Worm (Caenorhabditis elegans) whole organism, L2 larva: ENCODE results near the gene srx-36.

Experiments used
- C34F6.9 ChIP-seq: fragments of 150-350 bp; optimal IDR thresholded peaks from 2 replicates; lab custom pipeline; 2014; ENCODE audit warnings: missing biosample characterization, missing genetic modification characterization
- R02D3.7 ChIP-seq: fragments of 150-350 bp; optimal IDR thresholded peaks from 2 replicates; lab custom pipeline; 2014; ENCODE audit warnings: missing biosample characterization, missing genetic modification characterization
- Y55F3AM.14 ChIP-seq: fragments of 200-800 bp; sonication (Bioruptor generic); optimal IDR thresholded peaks from 2 replicates; lab custom pipeline; 2018; ENCODE audit warnings: mild to moderate bottlenecking, missing genetic modification characterization, missing compliant biosample characterization
- ZK546.5 ChIP-seq: sonication (generic microtip); optimal IDR thresholded peaks from 2 replicates; lab custom pipeline; 2017; ENCODE audit warnings: missing biosample characterization, missing genetic modification characterization
- aly-2 ChIP-seq: fragments of 150-350 bp; optimal IDR thresholded peaks from 2 replicates; lab custom pipeline; 2014; ENCODE audit warnings: missing biosample characterization, missing genetic modification characterization
- ama-1 ChIP-seq: fragments of 150-350 bp; optimal IDR thresholded peaks from 2 replicates; lab custom pipeline; 2018; ENCODE audit warnings: inconsistent platforms
- blmp-1 ChIP-seq: sonication (generic microtip); optimal IDR thresholded peaks from 2 replicates; lab custom pipeline; 2017; ENCODE audit warnings: missing genetic modification characterization, mild to moderate bottlenecking, missing compliant biosample characterization, antibody characterized with exemption, moderate library complexity; ENCODE audit not compliant: insufficient read depth
- ceh-16 ChIP-seq: fragments of 150-350 bp; optimal IDR thresholded peaks from 2 replicates; lab custom pipeline; 2014; ENCODE audit warnings: missing biosample characterization, missing genetic modification characterization
- ceh-82 ChIP-seq: fragments of 150-350 bp; optimal IDR thresholded peaks from 2 replicates; lab custom pipeline; 2014; ENCODE audit warnings: missing biosample characterization, missing genetic modification characterization
- crh-2 ChIP-seq: sonication (generic microtip); optimal IDR thresholded peaks from 2 replicates; lab custom pipeline; 2017; ENCODE audit warnings: missing biosample characterization, missing genetic modification characterization
- dmd-4 ChIP-seq: sonication (generic microtip); optimal IDR thresholded peaks from 2 replicates; lab custom pipeline; 2017; ENCODE audit warnings: missing biosample characterization, missing genetic modification characterization
- egl-27 ChIP-seq: sonication (generic microtip); optimal IDR thresholded peaks from 3 replicates; lab custom pipeline; 2017; ENCODE audit warnings: missing biosample characterization, missing genetic modification reagents, missing genetic modification characterization
- elt-1 ChIP-seq: fragments of 150-350 bp; optimal IDR thresholded peaks from 2 replicates; lab custom pipeline; 2014; ENCODE audit warnings: missing biosample characterization, missing genetic modification characterization
- elt-3 ChIP-seq: sonication (generic microtip); optimal IDR thresholded peaks from 2 replicates; lab custom pipeline; 2017; ENCODE audit warnings: missing biosample characterization, missing genetic modification characterization
- gmeb-1 ChIP-seq: fragments of 150-350 bp; optimal IDR thresholded peaks from 2 replicates; lab custom pipeline; 2014; ENCODE audit warnings: missing biosample characterization, missing genetic modification characterization
- lin-11 ChIP-seq: fragments of 150-350 bp; sonication (generic microtip); optimal IDR thresholded peaks from 2 replicates; lab custom pipeline; 2014; ENCODE audit warnings: missing biosample characterization, missing genetic modification characterization, inconsistent platforms, mixed read lengths
- lin-13 ChIP-seq: fragments of 150-350 bp; optimal IDR thresholded peaks from 2 replicates; lab custom pipeline; 2014; ENCODE audit warnings: missing biosample characterization, missing genetic modification reagents, missing genetic modification characterization
- lin-39 ChIP-seq: fragments of 150-350 bp; optimal IDR thresholded peaks from 2 replicates; lab custom pipeline; 2014; ENCODE audit warnings: missing biosample characterization, missing genetic modification reagents, missing genetic modification characterization
- lsy-2 ChIP-seq, 2 experiments: fragments of 150-350 bp in 1 of 2; sonication (generic microtip) in 1 of 2; optimal IDR thresholded peaks; 2 replicates each; lab custom pipeline; 2014 to 2017; ENCODE audit warnings: missing biosample characterization in 2 of 2, missing genetic modification characterization in 2 of 2
- mab-5 ChIP-seq: fragments of 150-350 bp; optimal IDR thresholded peaks from 2 replicates; lab custom pipeline; 2014; ENCODE audit warnings: missing biosample characterization, missing genetic modification characterization
- mbf-1 ChIP-seq: sonication (generic microtip); optimal IDR thresholded peaks from 2 replicates; lab custom pipeline; 2017; ENCODE audit warnings: missing biosample characterization, missing genetic modification characterization
- mdl-1 ChIP-seq, 2 experiments: fragments of 150-350 bp in 1 of 2; sonication (generic microtip) in 1 of 2; optimal IDR thresholded peaks; 2 replicates each; lab custom pipeline; 2017; ENCODE audit warnings: missing biosample characterization in 2 of 2, missing genetic modification characterization in 2 of 2
- nhr-10 ChIP-seq: sonication (generic microtip); optimal IDR thresholded peaks from 2 replicates; lab custom pipeline; 2017; ENCODE audit warnings: missing biosample characterization, missing genetic modification characterization
- nhr-11 ChIP-seq: fragments of 150-350 bp; optimal IDR thresholded peaks from 2 replicates; lab custom pipeline; 2014; ENCODE audit warnings: missing biosample characterization, missing genetic modification characterization
- nhr-12 ChIP-seq: fragments of 150-350 bp; optimal IDR thresholded peaks from 2 replicates; lab custom pipeline; 2014; ENCODE audit warnings: missing biosample characterization, missing genetic modification characterization
- nhr-129 ChIP-seq: fragments of 150-350 bp; optimal IDR thresholded peaks from 2 replicates; lab custom pipeline; 2014; ENCODE audit warnings: missing biosample characterization, missing genetic modification characterization
- nhr-21 ChIP-seq: fragments of 150-350 bp; optimal IDR thresholded peaks from 2 replicates; lab custom pipeline; 2014; ENCODE audit warnings: missing biosample characterization, missing genetic modification characterization
- nhr-23 ChIP-seq: fragments of 150-350 bp; optimal IDR thresholded peaks from 2 replicates; lab custom pipeline; 2014; ENCODE audit warnings: missing biosample characterization, missing genetic modification reagents, missing genetic modification characterization
- nhr-237 ChIP-seq: fragments of 150-350 bp; optimal IDR thresholded peaks from 2 replicates; lab custom pipeline; 2014; ENCODE audit warnings: missing biosample characterization, missing genetic modification characterization
- nhr-25 ChIP-seq: fragments of 150-350 bp; sonication (generic microtip); optimal IDR thresholded peaks from 3 replicates; lab custom pipeline; 2014; ENCODE audit warnings: missing biosample characterization, missing genetic modification characterization
- nhr-6 ChIP-seq: fragments of 150-350 bp; optimal IDR thresholded peaks from 2 replicates; lab custom pipeline; 2014; ENCODE audit warnings: missing biosample characterization, missing genetic modification characterization
- nhr-77 ChIP-seq: fragments of 150-350 bp; optimal IDR thresholded peaks from 2 replicates; lab custom pipeline; 2014; ENCODE audit warnings: missing biosample characterization, missing genetic modification characterization
- peb-1 ChIP-seq: fragments of 150-350 bp; optimal IDR thresholded peaks from 2 replicates; lab custom pipeline; 2014; ENCODE audit warnings: missing biosample characterization, missing genetic modification characterization
- sem-4 ChIP-seq: fragments of 150-350 bp; optimal IDR thresholded peaks from 2 replicates; lab custom pipeline; 2014; ENCODE audit warnings: missing biosample characterization, missing genetic modification reagents, missing genetic modification characterization
- skn-1 ChIP-seq: sonication (generic microtip); optimal IDR thresholded peaks from 2 replicates; lab custom pipeline; 2017; ENCODE audit warnings: missing biosample characterization, missing genetic modification characterization
- sma-3 ChIP-seq: sonication (generic microtip); optimal IDR thresholded peaks from 2 replicates; lab custom pipeline; 2016; ENCODE audit warnings: missing genetic modification reagents, missing genetic modification characterization, missing compliant biosample characterization
- sma-9 ChIP-seq, 2 experiments: fragments of 150-350 bp in 1 of 2; sonication (generic microtip) in 1 of 2; optimal IDR thresholded peaks; 2 replicates each; lab custom pipeline; 2014 to 2016; ENCODE audit warnings: missing genetic modification characterization in 2 of 2, mild to moderate bottlenecking in 1 of 2, missing biosample characterization in 1 of 2, missing compliant biosample characterization in 1 of 2, missing genetic modification reagents in 1 of 2, moderate library complexity in 1 of 2
- snpc-4 ChIP-seq: fragments of 150-350 bp; optimal IDR thresholded peaks from 2 replicates; lab custom pipeline; 2014; ENCODE audit warnings: missing biosample characterization, missing genetic modification characterization
- unc-39 ChIP-seq: fragments of 150-350 bp; optimal IDR thresholded peaks from 2 replicates; lab custom pipeline; 2014; ENCODE audit warnings: missing biosample characterization, missing genetic modification characterization
- unc-55 ChIP-seq: fragments of 150-350 bp; sonication (generic microtip); optimal IDR thresholded peaks from 3 replicates; lab custom pipeline; 2014; ENCODE audit warnings: missing biosample characterization, missing genetic modification reagents, missing genetic modification characterization
- unc-62 ChIP-seq: fragments of 150-350 bp; optimal IDR thresholded peaks from 2 replicates; lab custom pipeline; 2014; ENCODE audit warnings: missing biosample characterization, missing genetic modification reagents, missing genetic modification characterization
- zag-1 ChIP-seq: fragments of 150-350 bp; optimal IDR thresholded peaks from 2 replicates; lab custom pipeline; 2014; ENCODE audit warnings: missing biosample characterization, missing genetic modification characterization
- ztf-1 ChIP-seq: fragments of 200-800 bp; sonication (Bioruptor generic); conservative IDR thresholded peaks from 2 replicates; pipeline ENCODE4 v1.3.6; 2022; ENCODE audit warnings: missing genetic modification characterization, missing compliant biosample characterization
- ztf-11 ChIP-seq: sonication (generic microtip); optimal IDR thresholded peaks from 2 replicates; lab custom pipeline; 2017; ENCODE audit warnings: missing biosample characterization, missing genetic modification characterization
- ztf-4 ChIP-seq: fragments of 150-350 bp; optimal IDR thresholded peaks from 2 replicates; lab custom pipeline; 2014; ENCODE audit warnings: missing biosample characterization, missing genetic modification characterization

srx-36 gene

ce11 chrV:7087340-7087739 is 43.5 kb downstream of the srx-36 start:
- TF ChIP-seq blmp-1 (no peak), lin-39 (tag; lab: Kevin White, UChicago) (no peak), zag-1 (tag; lab: Kevin White, UChicago) (no peak), nhr-21 (tag; lab: Kevin White, UChicago) (no peak), nhr-129 (tag; lab: Kevin White, UChicago) (no peak), nhr-10 (no peak), crh-2 (tag; lab: Kevin White, UChicago) (no peak), unc-62 (GFP tag; lab: Kevin White, UChicago) (no peak), C34F6.9 (tag; lab: Kevin White, UChicago) (no peak), nhr-23 (tag; lab: Kevin White, UChicago) (no peak), lin-13 (GFP tag; lab: Kevin White, UChicago) (no peak), nhr-77 (tag; lab: Kevin White, UChicago) (no peak), gmeb-1 (tag; lab: Kevin White, UChicago) (no peak), sem-4 (tag; lab: Kevin White, UChicago) (no peak), ztf-4 (tag; lab: Kevin White, UChicago) (no peak), elt-1 (no peak), lsy-2 (tag; optimal IDR thresholded peaks at IDR 0.05; lab: Kevin White, UChicago) (no peak), Y55F3AM.14 (GFP tag; lab: Kevin White, UChicago) (no peak), nhr-25 (no peak)

DNA sequence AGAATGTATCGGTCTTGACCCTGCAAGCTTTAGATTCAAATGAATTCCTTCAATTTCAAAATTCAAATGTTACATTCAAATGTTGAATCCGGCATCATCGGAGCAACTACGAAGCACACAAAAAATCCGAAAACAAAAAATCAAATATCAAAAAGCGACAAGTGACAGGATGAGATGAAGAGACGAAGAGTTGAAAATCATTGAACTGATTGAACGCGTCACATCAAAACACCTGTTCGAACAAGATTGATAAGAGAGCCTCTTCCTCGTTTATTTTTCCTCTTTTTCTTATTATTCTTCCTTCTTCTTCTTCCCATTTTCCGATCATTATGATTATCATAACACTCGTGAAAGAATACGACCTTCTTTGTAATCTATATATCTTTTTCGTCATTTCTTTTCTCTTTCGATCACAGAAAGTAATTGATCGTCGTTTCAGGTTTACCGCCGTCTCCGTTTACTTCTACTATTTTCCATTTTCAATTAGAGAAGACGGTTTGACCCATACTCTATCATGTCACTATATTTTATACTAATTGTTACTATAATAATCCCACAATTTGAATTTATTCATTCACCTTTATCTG is 45.3 kb downstream of the srx-36 start, which contains the start of gene VC5.2:
Gene VC5.2 (plus strand): TSS at position 439 of the 587 bp plus-strand sequence.
- TF ChIP-seq nhr-21 (tag; lab: Kevin White, UChicago) (no peak), blmp-1 (peak; percentile 46), mdl-1 (tag; optimal IDR thresholded peaks at IDR 0.05; lab: Kevin White, UChicago) (no peak), snpc-4 (tag; lab: Kevin White, UChicago) (no peak), ztf-1 (no peak), sma-9 (GFP tag; optimal IDR thresholded peaks at IDR 0.05; lab: Kevin White, UChicago) (peak; percentile 48), sma-9 (tag; optimal IDR thresholded peaks at IDR 0.05; lab: Kevin White, UChicago) (no peak), lsy-2 (tag; optimal IDR thresholded peaks at IDR 0.05; lab: Kevin White, UChicago) (peak in 1 of 2 experiments; percentile 37)

DNA sequence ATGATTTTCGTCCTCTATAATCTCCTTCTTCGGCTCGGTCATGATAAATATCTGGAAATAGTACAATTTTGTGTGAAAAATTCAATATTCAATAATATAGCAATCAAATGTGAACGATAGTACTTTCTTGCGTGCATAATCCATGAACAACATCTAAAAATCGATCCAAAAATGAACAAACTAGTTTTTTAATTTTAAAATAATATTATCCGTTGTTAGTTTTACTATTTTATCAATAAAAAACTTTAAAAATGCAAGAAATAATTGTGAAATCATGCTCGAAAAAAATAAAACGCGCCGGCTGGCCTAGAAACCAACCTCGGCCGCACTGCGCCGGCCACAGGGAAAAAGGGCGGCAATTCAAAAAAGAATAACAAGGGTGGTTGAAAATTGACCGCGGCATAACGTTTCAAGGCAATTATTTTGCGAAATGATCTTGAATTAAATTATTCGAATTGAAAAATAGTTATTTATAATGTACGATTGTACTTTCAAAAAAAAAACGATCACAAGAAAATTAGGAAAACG is 46.2 kb downstream of the srx-36 start, which contains the start of gene mys-1:
Gene mys-1 (minus strand): TSS at position 51 of the 528 bp plus-strand sequence.
- TF ChIP-seq nhr-12 (tag; lab: Kevin White, UChicago) (no peak), lin-11 (tag; lab: Kevin White, UChicago) (no peak), lin-13 (GFP tag; lab: Kevin White, UChicago) (no peak), sma-9 (GFP tag; optimal IDR thresholded peaks at IDR 0.05; lab: Kevin White, UChicago) (peak; percentile 80), sma-9 (tag; optimal IDR thresholded peaks at IDR 0.05; lab: Kevin White, UChicago) (no peak), ZK546.5 (no peak), unc-55 (peak; percentile 63), sem-4 (tag; lab: Kevin White, UChicago) (peak; percentile 9), skn-1 (no peak), crh-2 (tag; lab: Kevin White, UChicago) (peak; percentile 0), nhr-10 (no peak), nhr-23 (tag; lab: Kevin White, UChicago) (no peak), unc-39 (tag; lab: Kevin White, UChicago) (no peak), dmd-4 (no peak), sma-3 (GFP tag; lab: Kevin White, UChicago) (peak; percentile 71), nhr-129 (tag; lab: Kevin White, UChicago) (no peak), Y55F3AM.14 (GFP tag; lab: Kevin White, UChicago) (no peak), elt-1 (no peak), nhr-11 (no peak), mdl-1 (tag; optimal IDR thresholded peaks at IDR 0.05; lab: Kevin White, UChicago) (no peak), nhr-21 (tag; lab: Kevin White, UChicago) (no peak), R02D3.7 (tag; lab: Kevin White, UChicago) (no peak), ztf-11 (tag; lab: Kevin White, UChicago) (no peak), egl-27 (tag; lab: Kevin White, UChicago) (no peak), elt-3 (tag; lab: Kevin White, UChicago) (no peak), mbf-1 (tag; lab: Kevin White, UChicago) (no peak), ztf-1 (no peak), C34F6.9 (tag; lab: Kevin White, UChicago) (no peak), ama-1 (lab: Kevin White, UChicago) (no peak), nhr-237 (tag; lab: Kevin White, UChicago) (no peak), ztf-4 (tag; lab: Kevin White, UChicago) (no peak), nhr-6 (no peak), aly-2 (tag; lab: Kevin White, UChicago) (no peak), lsy-2 (tag; optimal IDR thresholded peaks at IDR 0.05; lab: Kevin White, UChicago) (peak in 1 of 2 experiments; percentile 69), peb-1 (tag; lab: Kevin White, UChicago) (no peak), snpc-4 (tag; lab: Kevin White, UChicago) (no peak), mab-5 (tag; lab: Kevin White, UChicago) (no peak), nhr-77 (tag; lab: Kevin White, UChicago) (no peak), blmp-1 (no peak), lin-39 (tag; lab: Kevin White, UChicago) (no peak), ceh-82 (no peak), zag-1 (tag; lab: Kevin White, UChicago) (no peak), unc-62 (GFP tag; lab: Kevin White, UChicago) (no peak), ceh-16 (no peak)
